Fruit fly (Drosophila melanogaster) whole organism, larva: ENCODE results near the gene Nup93-1.
A peak's percentile ranks its signal among the peaks of the same experiment; 100 is the strongest.

Experiments used
- noc ChIP-seq: fragments of 200-800 bp; sonication (Bioruptor generic); optimal IDR thresholded peaks from 3 replicates; lab custom pipeline; 2019; ENCODE audit warnings: missing biosample characterization, mild to moderate bottlenecking, missing genetic modification characterization, moderate library complexity

The Nup93-1 gene

DNA sequence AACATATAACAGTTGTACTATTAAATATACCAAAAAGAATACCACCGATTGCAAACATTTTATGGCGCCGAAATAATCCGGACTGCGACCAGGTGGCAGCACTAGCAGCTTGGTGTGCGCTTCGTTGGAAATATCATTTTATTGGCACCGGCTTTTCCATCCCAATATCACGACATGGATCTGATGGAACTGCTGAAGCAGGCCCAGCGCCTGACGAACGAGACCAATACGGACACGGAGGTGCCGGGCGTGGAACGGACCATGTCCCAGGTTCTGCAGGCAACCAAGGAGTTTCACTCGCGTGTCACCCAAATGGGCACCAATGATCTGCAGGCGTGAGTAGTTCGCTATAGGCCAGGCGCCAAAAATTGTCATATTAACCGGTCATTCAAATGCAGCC lies at the start of gene Nup93-1:
TSS of gene Nup93-1 (plus strand) at position 74 of the 400 bp plus-strand sequence.
- TF ChIP-seq noc (tag; lab: Kevin White, UChicago) = no peak

dm6 chrX:13778568-13778967 lies 44.1 kb upstream of the Nup93-1 start:
- no peak for TF ChIP-seq noc (tag; lab: Kevin White, UChicago)

dm6 chrX:13779696-13780095 lies 42.9 kb upstream of the Nup93-1 start:
- peak; percentile 22 for TF ChIP-seq noc (tag; lab: Kevin White, UChicago)

DNA sequence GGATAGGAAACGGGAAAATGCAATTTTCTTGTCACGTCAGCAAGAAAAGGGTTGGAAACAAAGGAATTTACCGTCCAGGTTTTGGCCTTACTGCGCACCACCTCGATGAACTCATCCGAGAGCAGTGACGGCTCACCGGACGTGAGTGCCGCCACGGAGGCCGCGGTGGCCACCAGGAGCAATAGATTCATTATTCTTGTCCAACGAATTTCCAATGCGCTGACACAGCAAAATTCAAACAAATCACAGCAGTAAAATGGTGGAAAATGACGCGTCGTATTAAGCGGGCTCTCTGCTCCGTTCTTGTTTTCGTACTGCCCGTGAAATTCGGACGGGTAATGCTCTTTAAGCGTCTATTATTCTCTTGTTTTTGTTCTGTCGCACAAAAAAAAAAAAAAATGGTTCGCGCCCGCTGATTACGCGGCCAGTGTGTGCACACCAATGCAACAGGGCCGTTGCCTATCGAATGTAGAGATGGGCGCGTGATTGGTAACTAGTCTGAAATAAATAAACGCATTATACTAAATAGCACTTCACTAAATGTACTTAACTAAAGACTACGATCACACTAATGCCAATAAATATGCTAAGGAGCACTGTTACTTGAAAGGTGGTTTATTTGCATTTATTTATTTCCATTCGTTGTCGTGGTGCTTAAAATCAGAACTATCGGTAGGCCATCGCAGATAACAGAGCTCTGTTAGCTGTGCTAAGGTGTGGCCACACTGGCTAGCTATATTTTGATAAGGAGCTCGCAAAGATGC lies 40.7 kb upstream of the Nup93-1 start, which contains the start of the genes CtsB and amrt:
TSS of gene CtsB (minus strand) at position 432 of the 764 bp plus-strand sequence.
TSS of gene amrt (plus strand) at position 721 of the 764 bp plus-strand sequence.
- peak; percentile 64 for TF ChIP-seq noc (tag; lab: Kevin White, UChicago)

DNA sequence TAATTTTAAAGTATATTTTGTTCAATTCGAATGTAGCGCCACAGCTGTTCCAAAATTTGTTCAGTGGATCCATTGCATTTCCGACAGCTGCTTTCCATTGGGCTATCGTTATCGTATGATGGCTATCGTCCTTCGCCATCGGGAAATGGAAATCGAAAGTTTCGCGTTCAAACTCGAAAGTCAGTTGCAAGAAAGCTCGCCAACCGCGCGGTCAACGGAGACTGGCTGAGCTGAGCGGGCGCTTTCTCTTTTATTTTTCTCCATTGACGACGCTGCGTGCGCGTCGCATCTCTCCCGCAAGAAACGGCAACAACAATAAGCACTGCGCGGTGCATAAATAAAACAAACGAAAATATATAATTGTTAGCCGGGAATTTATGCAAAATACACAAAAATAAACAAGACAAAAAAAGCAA lies 39.1 kb upstream of the Nup93-1 start, which contains the start of gene inaE:
TSS of gene inaE (plus strand) at position 181 of the 416 bp plus-strand sequence.
- peak; percentile 37 for TF ChIP-seq noc (tag; lab: Kevin White, UChicago)

DNA sequence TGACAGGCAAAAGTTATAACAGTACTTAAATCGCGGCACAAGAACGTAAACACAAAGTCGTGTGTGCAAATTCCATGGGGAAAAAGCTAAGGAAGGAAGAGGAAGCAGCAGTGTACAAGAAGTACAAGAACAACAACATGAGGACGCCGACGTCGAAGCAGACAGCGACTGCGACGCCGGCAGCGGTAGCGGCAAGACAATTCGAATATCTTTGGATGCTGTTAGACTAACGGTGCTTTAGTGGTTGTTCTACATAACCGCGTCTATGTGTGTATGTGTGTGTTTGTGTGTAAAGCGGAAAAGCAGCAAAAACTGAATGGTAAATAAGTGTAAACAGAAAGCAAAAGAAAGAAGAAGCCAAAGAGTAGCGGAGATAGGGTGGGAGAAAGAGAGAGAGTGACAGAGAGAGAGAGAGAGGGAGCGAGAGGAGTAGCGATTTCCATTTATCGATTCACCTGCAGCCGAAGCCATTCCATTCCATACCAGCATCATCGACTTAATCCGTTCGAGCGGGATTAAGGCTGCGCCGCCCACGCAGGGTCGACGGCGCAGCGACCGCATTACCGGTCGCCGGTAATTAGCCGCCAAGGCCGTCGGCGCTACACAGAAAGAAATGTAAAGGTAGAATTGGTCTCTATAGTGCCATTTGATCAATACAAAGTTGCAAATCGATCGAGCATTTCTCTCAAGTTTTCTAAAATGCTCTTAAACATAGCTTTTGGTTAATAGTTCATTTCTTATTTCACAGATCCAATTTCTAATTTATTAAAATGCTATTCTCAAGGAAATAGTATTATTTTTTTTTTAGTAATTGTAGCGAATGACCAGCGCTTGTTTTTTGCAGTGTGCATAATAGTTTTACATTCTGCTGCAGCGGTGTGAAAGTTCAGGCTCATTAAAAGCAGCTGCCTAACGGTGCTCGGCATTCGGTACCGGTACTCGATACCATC lies 38.4 kb upstream of the Nup93-1 start:
- peak; percentile 7 for TF ChIP-seq noc (tag; lab: Kevin White, UChicago)

DNA sequence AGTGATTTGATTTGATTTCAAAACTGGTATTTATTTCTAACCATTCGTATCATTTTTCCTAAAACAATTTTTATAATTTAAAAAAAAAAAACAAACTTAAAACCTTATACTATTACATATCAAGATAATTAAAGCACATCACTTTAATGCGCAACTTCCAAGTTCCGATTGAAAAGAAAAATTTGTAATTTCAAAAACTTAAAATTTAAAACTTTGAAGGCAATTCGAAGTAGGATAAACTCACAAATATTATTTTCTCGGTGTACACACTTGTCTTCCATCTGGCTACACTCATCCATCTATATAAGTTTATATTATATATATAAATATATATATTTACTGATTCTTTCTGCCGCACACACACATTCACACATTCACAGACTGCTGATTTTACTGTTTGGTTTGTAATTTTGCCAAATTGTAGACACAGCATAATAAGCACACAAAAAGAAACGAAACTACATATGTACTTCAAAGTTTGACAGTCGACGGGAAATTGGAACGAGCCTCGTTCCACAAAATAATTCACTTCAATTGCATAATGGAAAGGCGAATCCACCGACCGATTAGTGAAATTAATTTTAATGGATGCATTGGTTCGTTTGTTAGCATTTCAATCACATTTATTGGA lies 36.5 kb upstream of the Nup93-1 start:
- no peak for TF ChIP-seq noc (tag; lab: Kevin White, UChicago)

DNA sequence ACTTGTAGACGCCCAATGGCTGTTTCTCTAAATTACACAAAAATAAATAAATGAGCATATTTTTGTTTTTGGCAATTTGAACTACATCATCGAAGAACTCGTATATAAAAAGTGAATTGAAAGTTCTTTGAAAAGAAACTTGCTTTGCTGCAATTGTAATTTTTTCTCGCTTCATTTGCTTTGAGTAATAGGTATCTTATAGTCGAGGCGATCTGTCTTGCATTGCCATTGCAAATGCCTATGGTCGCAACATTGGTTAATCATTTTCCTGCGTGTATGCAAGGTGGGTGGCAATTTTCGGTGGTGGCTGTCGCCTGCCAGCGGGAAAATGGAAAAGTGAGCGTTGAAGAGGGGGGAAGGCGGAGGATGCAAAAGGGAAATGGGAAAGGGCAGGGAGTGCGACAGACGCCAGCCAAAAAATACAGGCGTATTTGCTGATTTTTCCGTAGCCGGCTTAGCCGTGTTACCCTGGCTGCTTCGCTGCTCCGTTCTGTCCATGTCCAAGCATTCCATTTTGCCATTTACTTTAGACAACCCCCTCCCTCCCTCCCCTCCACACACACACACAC lies 35.3 kb upstream of the Nup93-1 start:
- no peak for TF ChIP-seq noc (tag; lab: Kevin White, UChicago)

DNA sequence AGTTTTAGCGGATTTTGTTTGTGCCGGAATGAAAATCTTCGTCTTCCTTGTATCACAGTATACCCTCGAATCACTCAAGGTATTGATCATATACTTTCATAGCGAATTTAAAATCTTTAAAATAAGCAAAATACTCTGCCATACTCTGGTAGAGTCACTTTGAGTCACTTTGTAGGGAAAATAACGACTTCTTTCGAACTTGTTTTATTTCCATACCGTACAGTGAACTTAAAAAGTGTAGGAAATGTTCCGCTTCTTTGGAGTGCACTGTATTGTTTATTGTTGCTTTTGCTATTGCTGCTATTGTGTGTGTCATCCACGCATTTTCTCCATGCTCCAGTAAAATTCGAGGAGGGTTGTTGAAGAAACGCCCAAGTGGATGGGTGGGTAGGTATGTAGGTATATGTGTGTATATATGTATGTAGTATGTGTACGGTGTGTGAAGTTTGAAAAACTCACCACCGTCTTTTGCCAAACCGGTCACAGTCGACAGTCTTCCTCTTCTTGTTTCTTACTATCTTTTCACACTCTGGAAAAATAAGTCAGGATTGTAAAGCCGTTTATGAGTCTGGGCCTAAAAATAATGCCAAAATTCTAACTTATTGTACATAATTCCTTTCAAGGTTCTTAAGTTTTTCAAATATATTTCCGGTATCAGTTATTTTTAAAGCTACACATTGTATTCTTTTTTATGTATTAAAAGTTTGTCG lies 33.5 kb upstream of the Nup93-1 start:
- no peak for TF ChIP-seq noc (tag; lab: Kevin White, UChicago)

DNA sequence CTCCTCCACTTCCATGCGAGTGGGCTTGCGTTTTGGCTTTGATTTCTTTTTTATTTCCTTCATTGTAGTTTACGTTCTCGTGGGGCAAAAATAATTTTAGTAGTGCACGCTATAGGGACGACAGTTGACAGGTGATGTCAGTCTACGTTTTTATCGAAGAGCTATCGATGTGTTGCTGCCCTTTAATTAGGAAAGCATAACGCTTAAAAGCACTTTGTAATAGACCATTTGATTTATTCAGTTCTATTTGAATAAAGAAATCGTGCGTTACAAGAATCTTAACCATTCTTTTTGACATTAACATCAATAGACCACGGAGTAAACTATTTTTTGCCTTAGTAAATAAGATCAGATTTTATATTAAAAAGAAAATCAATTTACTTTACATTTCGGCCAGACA lies 31.6 kb upstream of the Nup93-1 start, which contains the start of gene CG10993:
TSS of gene CG10993 (minus strand) at position 101 of the 400 bp plus-strand sequence.
- no peak for TF ChIP-seq noc (tag; lab: Kevin White, UChicago)

dm6 chrX:13792463-13792862 lies 30.2 kb upstream of the Nup93-1 start:
- TF ChIP-seq noc (tag; lab: Kevin White, UChicago) = no peak

- TF ChIP-seq noc (tag; lab: Kevin White, UChicago) = no peak
Measured at dm6 chrX:13797538-13797937, 25.1 kb upstream of the Nup93-1 start, which contains the start of gene CG10996. CG10996 (minus strand) TSS chrX:13797638.

dm6 chrX:13800680-13801079 lies 21.9 kb upstream of the Nup93-1 start:
- no peak for TF ChIP-seq noc (tag; lab: Kevin White, UChicago)

DNA sequence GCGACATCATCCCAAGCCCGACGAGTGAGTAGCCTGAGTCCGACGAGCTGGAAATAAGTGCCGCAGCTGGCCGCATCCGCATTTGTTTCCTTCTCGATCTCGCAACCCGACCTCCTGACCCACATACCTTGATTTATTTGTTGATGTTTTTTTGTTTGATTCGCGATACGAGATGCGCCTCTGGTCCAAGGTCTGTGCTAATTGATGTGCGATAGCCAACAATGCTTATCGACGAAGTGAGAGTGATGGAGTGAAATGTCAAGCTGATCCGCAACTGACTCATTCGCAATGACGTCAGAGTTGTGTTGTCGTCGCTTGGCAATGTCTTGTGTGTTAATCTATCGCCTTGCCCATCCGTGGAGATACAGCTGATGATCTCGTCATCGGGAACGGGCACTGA lies 18.2 kb upstream of the Nup93-1 start:
- TF ChIP-seq noc (tag; lab: Kevin White, UChicago) = peak; percentile 56
